Worm (Caenorhabditis elegans): Measurements from ENCODE around the gene acr-17.

The acr-17 gene

ce11 chrV:2647222-2647796 is 38.9 kb downstream of the acr-17 start:
- TF ChIP-seq nfya-1 (tag; optimal IDR thresholded peaks at IDR 0.05) (peak; percentile 79), elt-4 (tag; optimal IDR thresholded peaks at IDR 0.05) (no peak), ceh-14 (tag; optimal IDR thresholded peaks at IDR 0.05) (no peak), sox-4 (tag; optimal IDR thresholded peaks at IDR 0.05) (no peak), F13H6.1 (tag; optimal IDR thresholded peaks at IDR 0.05) (no peak)

ce11 chrV:2650980-2651379 is 42.5 kb downstream of the acr-17 start:
- TF ChIP-seq ceh-34 (tag; optimal IDR thresholded peaks at IDR 0.05) (no peak), lin-11 (tag; optimal IDR thresholded peaks at IDR 0.05) (no peak), zip-5 (tag; optimal IDR thresholded peaks at IDR 0.05) (no peak), K02D7.2 (tag; optimal IDR thresholded peaks at IDR 0.05) (no peak)

- no peak for TF ChIP-seq C38D4.7 (GFP tag; optimal IDR thresholded peaks at IDR 0.05)
- no peak for TF ChIP-seq ceh-6 (GFP tag; optimal IDR thresholded peaks at IDR 0.05)
- no peak for TF ChIP-seq F13H6.1 (tag; optimal IDR thresholded peaks at IDR 0.05)
- TF ChIP-seq sox-4 (tag; optimal IDR thresholded peaks at IDR 0.05): no peak
- no peak for TF ChIP-seq ceh-48 (tag; optimal IDR thresholded peaks at IDR 0.05)
These were observed 44.2 kb downstream of the acr-17 start, which contains the start of the genes W02H5.8 and angl-1 for ce11 chrV:2652557-2653133. TSS of gene W02H5.8 (minus strand) at chrV:2652657. TSS of gene angl-1 (plus strand) at chrV:2653083.

ce11 chrV:2656159-2656558 is 47.7 kb downstream of the acr-17 start:
- no peak for TF ChIP-seq hlh-6 (tag; optimal IDR thresholded peaks at IDR 0.05)
- TF ChIP-seq C08G9.2 (tag; optimal IDR thresholded peaks at IDR 0.05): no peak
- no peak for TF ChIP-seq lin-11 (tag; optimal IDR thresholded peaks at IDR 0.05)
- no peak for TF ChIP-seq ttx-3 (tag; optimal IDR thresholded peaks at IDR 0.05)
- TF ChIP-seq fkh-10 (GFP tag; optimal IDR thresholded peaks at IDR 0.05): no peak
- TF ChIP-seq tbx-2 (tag; optimal IDR thresholded peaks at IDR 0.05): no peak
- TF ChIP-seq Y22D7AL.16 (tag; optimal IDR thresholded peaks at IDR 0.05): no peak
- no peak for TF ChIP-seq hlh-30 (tag; optimal IDR thresholded peaks at IDR 0.05; ENCODE audit: insufficient read depth)
- no peak for TF ChIP-seq ceh-9 (tag; optimal IDR thresholded peaks at IDR 0.05)
- TF ChIP-seq ceh-45 (GFP tag; IDR thresholded peaks at IDR 0.05): no peak
- no peak for TF ChIP-seq pag-3 (tag; optimal IDR thresholded peaks at IDR 0.05; ENCODE audit: borderline replicate concordance)
- no peak for TF ChIP-seq zip-5 (tag; optimal IDR thresholded peaks at IDR 0.05)
- TF ChIP-seq ztf-16 (tag; optimal IDR thresholded peaks at IDR 0.05): no peak
- TF ChIP-seq npax-4 (tag; optimal IDR thresholded peaks at IDR 0.05): no peak
- TF ChIP-seq dmd-4 (tag; optimal IDR thresholded peaks at IDR 0.05; ENCODE audit: borderline replicate concordance): no peak
- TF ChIP-seq hlh-15 (tag; optimal IDR thresholded peaks at IDR 0.05): no peak

- TF ChIP-seq ref-2 (tag; optimal IDR thresholded peaks at IDR 0.05): no peak
- TF ChIP-seq ceh-6 (GFP tag; optimal IDR thresholded peaks at IDR 0.05): no peak
- no peak for TF ChIP-seq che-1 (tag; optimal IDR thresholded peaks at IDR 0.05)
These were observed 49.2 kb downstream of the acr-17 start for ce11 chrV:2657682-2658081.

ce11 chrV:2660457-2660856 is 52.0 kb downstream of the acr-17 start:
- TF ChIP-seq pqm-1 (tag; optimal IDR thresholded peaks at IDR 0.05) (no peak), C08G9.2 (tag; optimal IDR thresholded peaks at IDR 0.05) (no peak), ama-1 (optimal IDR thresholded peaks at IDR 0.05) (no peak), npax-4 (tag; optimal IDR thresholded peaks at IDR 0.05) (no peak), T23F11.4 (GFP tag; optimal IDR thresholded peaks at IDR 0.05) (no peak), hlh-15 (tag; optimal IDR thresholded peaks at IDR 0.05) (no peak), sdc-2 (tag; optimal IDR thresholded peaks at IDR 0.05) (no peak), hlh-6 (tag; optimal IDR thresholded peaks at IDR 0.05) (no peak), pha-4 (tag; optimal IDR thresholded peaks at IDR 0.05) (no peak)

All from whole organism, late embryonic.